Worm (Caenorhabditis elegans): ENCODE measurements around the gene F26F4.9.

DNA sequence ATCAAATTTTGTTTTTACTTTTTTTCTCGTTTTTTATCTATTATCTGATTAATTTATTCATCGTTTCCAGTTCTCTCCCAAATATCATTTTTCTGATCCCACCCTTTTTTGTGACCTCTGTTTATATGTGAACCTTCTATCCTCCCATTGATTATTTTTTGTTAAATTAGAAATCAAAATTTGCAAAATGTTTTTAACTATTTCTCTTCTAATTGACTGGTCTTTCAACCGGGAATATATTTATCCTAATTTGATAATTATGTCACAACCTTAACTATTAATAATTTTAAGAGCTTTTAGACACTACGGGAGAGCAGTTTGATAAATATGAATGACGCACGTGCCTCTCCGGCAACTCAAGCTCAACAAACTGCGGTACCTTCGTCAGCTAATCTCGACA is 31.9 kb upstream of the F26F4.9 start, which contains the start of gene ntl-9:
- TF ChIP-seq tbx-2 (tag; optimal IDR thresholded peaks at IDR 0.05) (no peak), unc-3 (GFP tag; conservative IDR thresholded peaks at IDR 0.05) (no peak), unc-3 (tag; optimal IDR thresholded peaks at IDR 0.05) (no peak), fkh-10 (GFP tag; optimal IDR thresholded peaks at IDR 0.05) (no peak), eyg-1 (tag; optimal IDR thresholded peaks at IDR 0.05) (no peak), ceh-2 (tag; optimal IDR thresholded peaks at IDR 0.05) (no peak), unc-42 (tag; optimal IDR thresholded peaks at IDR 0.05) (no peak), nhr-11 (tag; optimal IDR thresholded peaks at IDR 0.05) (no peak), nfya-1 (tag; optimal IDR thresholded peaks at IDR 0.05) (no peak), ttx-3 (tag; optimal IDR thresholded peaks at IDR 0.05) (no peak)

Measured in whole organism, late embryonic.